Fruit fly (Drosophila melanogaster) whole organism, embryonic: ENCODE data around the gene mRpL39.
A peak's percentile ranks its signal among the peaks of the same experiment; 100 is the strongest.

ENCODE experiments used
- B-H1 ChIP-seq: fragments of 200-800 bp; sonication (Bioruptor generic); IDR thresholded peaks from 3 replicates; pipeline ENCODE4 v1.3.6; 2022; ENCODE audit warnings: missing biosample characterization, missing genetic modification characterization
- CG11504 ChIP-seq: fragments of 200-800 bp; sonication (Bioruptor generic); optimal IDR thresholded peaks from 3 replicates; lab custom pipeline; 2019; ENCODE audit warnings: missing biosample characterization, mild to moderate bottlenecking, missing genetic modification characterization, moderate library complexity
- Elba2 ChIP-seq: fragments of 200-800 bp; sonication (Bioruptor generic); optimal IDR thresholded peaks from 3 replicates; lab custom pipeline; 2016; ENCODE audit warnings: missing biosample characterization, missing genetic modification characterization
- H2.0 ChIP-seq: fragments of 200-800 bp; sonication (Bioruptor generic); IDR thresholded peaks from 2 replicates; pipeline ENCODE4 v1.3.6; 2022; ENCODE audit warnings: missing biosample characterization, missing genetic modification characterization
- ap ChIP-seq: fragments of 200-800 bp; sonication (Bioruptor generic); IDR thresholded peaks from 2 replicates; pipeline ENCODE4 v1.3.6; 2022; ENCODE audit warnings: missing biosample characterization, missing genetic modification characterization
- kah ChIP-seq: fragments of 200-800 bp; sonication (Bioruptor generic); optimal IDR thresholded peaks from 2 replicates; lab custom pipeline; 2018; ENCODE audit warnings: missing biosample characterization, mild to moderate bottlenecking, missing genetic modification characterization
- kay ChIP-seq: fragments of 200-800 bp; sonication (Bioruptor generic); optimal IDR thresholded peaks from 2 replicates; lab custom pipeline; 2016; ENCODE audit warnings: missing biosample characterization, missing genetic modification characterization
- slbo ChIP-seq: fragments of 200-800 bp; sonication (Bioruptor generic); IDR thresholded peaks from 2 replicates; pipeline ENCODE4 v1.3.6; 2022; ENCODE audit warnings: missing biosample characterization, missing genetic modification characterization

- TF ChIP-seq Elba2 = no peak
- peak; percentile 68 for TF ChIP-seq slbo
- TF ChIP-seq CG11504 = peak; percentile 78
- peak; percentile 47; the same call in 2 of the 3 replicates for TF ChIP-seq B-H1 (GFP tag; lab: Robert Waterston, UW)
- no peak for TF ChIP-seq kay
- no peak for TF ChIP-seq H2.0 (GFP tag; lab: Robert Waterston, UW)
- no peak for TF ChIP-seq ap (GFP tag; lab: Robert Waterston, UW)
- TF ChIP-seq kah (GFP tag; lab: Kevin White, UChicago) = no peak
These were observed at the start of gene mRpL39, which contains the start of gene Prosbeta2 for dm6 chr3L:14999284-15000019.
